Worm (Caenorhabditis elegans) whole organism, L1 larva: ENCODE results near the gene F58A3.3.

Experiments used
- ama-1 ChIP-seq: fragments of 150-350 bp; optimal IDR thresholded peaks from 2 replicates; lab custom pipeline; 2014
- egl-27 ChIP-seq, 2 experiments: fragments of 150-350 bp in 1 of 2; sonication (generic microtip); optimal IDR thresholded peaks; 3 replicates each; lab custom pipeline; 2017 to 2018; ENCODE audit warnings: missing biosample characterization in 2 of 2, missing genetic modification characterization in 2 of 2, missing genetic modification reagents in 2 of 2
- nhr-71 ChIP-seq: sonication (generic microtip); optimal IDR thresholded peaks from 2 replicates; lab custom pipeline; 2016; ENCODE audit warnings: mild to moderate bottlenecking, missing genetic modification characterization, moderate library complexity, missing compliant biosample characterization
- nhr-76 ChIP-seq: sonication (generic microtip); optimal IDR thresholded peaks from 2 replicates; lab custom pipeline; 2017; ENCODE audit warnings: missing biosample characterization, missing genetic modification characterization
- nhr-77 ChIP-seq: fragments of 150-350 bp; optimal IDR thresholded peaks from 2 replicates; lab custom pipeline; 2014; ENCODE audit warnings: missing biosample characterization, missing genetic modification characterization
- pax-3 ChIP-seq: fragments of 200-800 bp; sonication (Bioruptor generic); optimal IDR thresholded peaks from 2 replicates; lab custom pipeline; 2018; ENCODE audit warnings: mild to moderate bottlenecking, missing genetic modification characterization, moderate library complexity, missing compliant biosample characterization

DNA sequence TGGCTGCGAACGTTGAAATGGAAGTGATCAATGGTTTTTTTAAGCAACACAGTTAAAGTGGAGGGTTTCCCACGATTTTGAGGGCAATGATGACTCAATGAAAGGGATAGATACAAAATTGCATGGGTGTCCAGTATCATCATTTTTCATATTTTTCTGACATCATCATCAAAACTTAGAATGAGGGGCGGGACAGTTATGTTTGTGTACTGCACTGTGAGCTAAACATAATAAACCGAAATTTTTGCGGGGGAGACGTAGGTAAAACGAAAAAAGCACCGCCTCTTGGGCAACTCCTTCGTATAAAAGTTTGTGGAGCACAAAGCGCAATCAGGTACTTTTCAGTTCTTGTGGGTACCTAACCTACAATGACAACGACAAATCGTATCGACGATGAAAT is 41.2 kb downstream of the F58A3.3 start, which contains the start of gene C09F12.2:
- TF ChIP-seq nhr-77 (tag; lab: Kevin White, UChicago): no peak
- TF ChIP-seq nhr-76 (tag; lab: Kevin White, UChicago): no peak
- TF ChIP-seq egl-27 (tag; optimal IDR thresholded peaks at IDR 0.05; lab: Kevin White, UChicago): no peak
- TF ChIP-seq nhr-71: no peak
- no peak for TF ChIP-seq pax-3 (tag; lab: Kevin White, UChicago)
- no peak for TF ChIP-seq ama-1 (lab: Kevin White, UChicago)
